Worm (Caenorhabditis elegans) whole organism, L4 larva: Measurements from ENCODE around the gene ttr-17.
A peak's percentile ranks its signal among the peaks of the same experiment; 100 is the strongest.

Experiments
- F10B5.3 ChIP-seq: sonication (generic microtip); optimal IDR thresholded peaks from 2 replicates; lab custom pipeline; 2016; ENCODE audit warnings: mild to moderate bottlenecking, missing genetic modification characterization, missing compliant biosample characterization
- F49E8.2 ChIP-seq: sonication (generic microtip); optimal IDR thresholded peaks from 2 replicates; lab custom pipeline; 2016; ENCODE audit warnings: missing compliant biosample characterization, mild to moderate bottlenecking, missing genetic modification characterization, borderline replicate concordance
- T26A8.4 ChIP-seq: fragments of 200-800 bp; sonication (Bioruptor generic); IDR thresholded peaks from 2 replicates; pipeline ENCODE4 v1.3.6; 2022; ENCODE audit warnings: missing genetic modification characterization, missing compliant biosample characterization
- Y105C5A.15 ChIP-seq: fragments of 200-800 bp; sonication (Bioruptor generic); IDR thresholded peaks from 2 replicates; pipeline ENCODE4 v1.3.6; 2022; ENCODE audit warnings: missing genetic modification characterization, missing compliant biosample characterization
- ama-1 ChIP-seq: fragments of 150-350 bp; optimal IDR thresholded peaks from 2 replicates; lab custom pipeline; 2014; ENCODE audit warnings: inconsistent platforms, mixed read lengths
- arid-1 ChIP-seq: fragments of 200-800 bp; sonication (Bioruptor generic); conservative IDR thresholded peaks from 2 replicates; pipeline ENCODE4 v1.3.6; 2022; ENCODE audit warnings: missing genetic modification reagents, missing genetic modification characterization, missing compliant biosample characterization
- attf-4 ChIP-seq: sonication (generic microtip); optimal IDR thresholded peaks from 3 replicates; lab custom pipeline; 2017; ENCODE audit warnings: missing biosample characterization, missing genetic modification characterization
- ceh-62 ChIP-seq: sonication (generic microtip); optimal IDR thresholded peaks from 2 replicates; lab custom pipeline; 2017; ENCODE audit warnings: missing biosample characterization, missing genetic modification characterization
- ceh-82 ChIP-seq: sonication (generic microtip); optimal IDR thresholded peaks from 2 replicates; lab custom pipeline; 2017; ENCODE audit warnings: missing biosample characterization, missing genetic modification characterization
- cey-2 ChIP-seq: sonication (generic microtip); optimal IDR thresholded peaks from 3 replicates; lab custom pipeline; 2017; ENCODE audit warnings: missing genetic modification characterization, mild to moderate bottlenecking, missing compliant biosample characterization, antibody characterized with exemption, borderline replicate concordance; ENCODE audit not compliant: insufficient read depth
- daf-16 ChIP-seq, 3 experiments: sonication (generic microtip); optimal IDR thresholded peaks; 2 replicates each; lab custom pipeline; 2016 to 2017; ENCODE audit warnings: missing genetic modification characterization in 3 of 3, missing genetic modification reagents in 3 of 3, mild to moderate bottlenecking in 2 of 3, missing compliant biosample characterization in 2 of 3, missing biosample characterization in 1 of 3, moderate library complexity in 1 of 3
- daf-19 ChIP-seq: fragments of 200-800 bp; sonication (Bioruptor generic); conservative IDR thresholded peaks from 2 replicates; pipeline ENCODE4 v1.3.6; 2022; ENCODE audit warnings: missing genetic modification characterization, missing compliant biosample characterization
- daf-8 ChIP-seq: fragments of 200-800 bp; sonication (Bioruptor generic); IDR thresholded peaks from 2 replicates; pipeline ENCODE4 v1.3.6; 2022; ENCODE audit warnings: missing genetic modification characterization, missing compliant biosample characterization
- dmd-6 ChIP-seq: fragments of 200-800 bp; sonication (Bioruptor generic); IDR thresholded peaks from 2 replicates; pipeline ENCODE4 v1.3.6; 2022; ENCODE audit warnings: missing genetic modification reagents, missing genetic modification characterization, missing compliant biosample characterization
- dpl-1 ChIP-seq: fragments of 150-350 bp; optimal IDR thresholded peaks from 2 replicates; lab custom pipeline; 2014; ENCODE audit warnings: missing biosample characterization, missing genetic modification reagents, missing genetic modification characterization
- egl-27 ChIP-seq: sonication (generic microtip); optimal IDR thresholded peaks from 3 replicates; lab custom pipeline; 2017; ENCODE audit warnings: missing biosample characterization, missing genetic modification reagents, missing genetic modification characterization
- hlh-11 ChIP-seq: fragments of 200-800 bp; sonication (Bioruptor generic); optimal IDR thresholded peaks from 2 replicates; lab custom pipeline; 2018; ENCODE audit warnings: mild to moderate bottlenecking, missing genetic modification characterization, missing compliant biosample characterization
- hlh-30 ChIP-seq: sonication (generic microtip); optimal IDR thresholded peaks from 2 replicates; lab custom pipeline; 2017; ENCODE audit warnings: antibody characterized with exemption, mild to moderate bottlenecking, missing genetic modification characterization, missing compliant biosample characterization; ENCODE audit not compliant: insufficient read depth
- hmg-1.1 ChIP-seq: fragments of 200-800 bp; sonication (Bioruptor generic); IDR thresholded peaks from 2 replicates; pipeline ENCODE4 v1.3.6; 2022; ENCODE audit warnings: missing genetic modification reagents, missing genetic modification characterization, missing compliant biosample characterization
- lin-1 ChIP-seq: fragments of 200-800 bp; sonication (Bioruptor generic); IDR thresholded peaks from 2 replicates; pipeline ENCODE4 v1.3.6; 2022; ENCODE audit warnings: missing genetic modification reagents, missing genetic modification characterization, missing compliant biosample characterization
- lin-15B ChIP-seq: fragments of 150-350 bp; sonication (generic microtip); optimal IDR thresholded peaks from 3 replicates; lab custom pipeline; 2014; ENCODE audit warnings: missing biosample characterization, missing genetic modification characterization
- mdl-1 ChIP-seq, 2 experiments: fragments of 150-350 bp in 1 of 2; sonication (generic microtip) in 1 of 2; optimal IDR thresholded peaks; 2 replicates each; lab custom pipeline; 2014 to 2017; ENCODE audit warnings: missing biosample characterization in 2 of 2, missing genetic modification characterization in 2 of 2
- mep-1 ChIP-seq: fragments of 150-350 bp; sonication (generic microtip); optimal IDR thresholded peaks from 3 replicates; lab custom pipeline; 2014; ENCODE audit warnings: missing biosample characterization, missing genetic modification characterization
- mxl-2 ChIP-seq: fragments of 200-800 bp; sonication (Bioruptor generic); conservative IDR thresholded peaks from 2 replicates; pipeline ENCODE4 v1.3.6; 2022; ENCODE audit warnings: missing genetic modification reagents, missing genetic modification characterization, missing compliant biosample characterization
- mxl-3 ChIP-seq: fragments of 200-800 bp; sonication (Bioruptor generic); optimal IDR thresholded peaks from 2 replicates; lab custom pipeline; 2018; ENCODE audit warnings: mild to moderate bottlenecking, missing genetic modification characterization, missing compliant biosample characterization
- nhr-102 ChIP-seq: sonication (generic microtip); optimal IDR thresholded peaks from 2 replicates; lab custom pipeline; 2016; ENCODE audit warnings: mild to moderate bottlenecking, missing genetic modification characterization, moderate library complexity, missing compliant biosample characterization
- nhr-11 ChIP-seq: fragments of 150-350 bp; optimal IDR thresholded peaks from 2 replicates; lab custom pipeline; 2014; ENCODE audit warnings: missing biosample characterization, missing genetic modification characterization
- nhr-25 ChIP-seq: sonication (generic microtip); optimal IDR thresholded peaks from 2 replicates; lab custom pipeline; 2017; ENCODE audit warnings: missing genetic modification characterization, mild to moderate bottlenecking, missing compliant biosample characterization, antibody characterized with exemption, moderate library complexity, borderline replicate concordance; ENCODE audit not compliant: insufficient read depth
- nhr-28 ChIP-seq: fragments of 150-350 bp; optimal IDR thresholded peaks from 2 replicates; lab custom pipeline; 2014; ENCODE audit warnings: missing biosample characterization, missing genetic modification characterization
- nhr-41 ChIP-seq: fragments of 200-800 bp; sonication (Bioruptor generic); IDR thresholded peaks from 2 replicates; pipeline ENCODE4 v1.3.6; 2022; ENCODE audit warnings: missing genetic modification reagents, missing genetic modification characterization, missing compliant biosample characterization
- nhr-48 ChIP-seq: sonication (generic microtip); optimal IDR thresholded peaks from 2 replicates; lab custom pipeline; 2016; ENCODE audit warnings: mild to moderate bottlenecking, missing genetic modification characterization, missing compliant biosample characterization
- nhr-6 ChIP-seq: fragments of 150-350 bp; optimal IDR thresholded peaks from 2 replicates; lab custom pipeline; 2014; ENCODE audit warnings: missing biosample characterization, missing genetic modification characterization
- nhr-77 ChIP-seq: fragments of 150-350 bp; optimal IDR thresholded peaks from 2 replicates; lab custom pipeline; 2014; ENCODE audit warnings: missing biosample characterization, missing genetic modification characterization
- php-3 ChIP-seq: fragments of 200-800 bp; sonication (Bioruptor generic); IDR thresholded peaks from 2 replicates; pipeline ENCODE4 v1.3.6; 2022; ENCODE audit warnings: missing genetic modification reagents, missing genetic modification characterization, missing compliant biosample characterization
- sdz-12 ChIP-seq: fragments of 200-800 bp; sonication (Bioruptor generic); optimal IDR thresholded peaks from 2 replicates; lab custom pipeline; 2018; ENCODE audit warnings: mild to moderate bottlenecking, missing genetic modification characterization, missing compliant biosample characterization
- skn-1 ChIP-seq: fragments of 150-350 bp; optimal IDR thresholded peaks from 2 replicates; lab custom pipeline; 2014; ENCODE audit warnings: missing biosample characterization, missing genetic modification characterization
- snpc-1.2 ChIP-seq: fragments of 200-800 bp; sonication (Bioruptor generic); IDR thresholded peaks from 2 replicates; pipeline ENCODE4 v1.3.6; 2022; ENCODE audit warnings: missing genetic modification reagents, missing genetic modification characterization, missing compliant biosample characterization
- snpc-4 ChIP-seq: fragments of 150-350 bp; optimal IDR thresholded peaks from 2 replicates; lab custom pipeline; 2014; ENCODE audit warnings: missing biosample characterization, missing genetic modification characterization
- tra-1 ChIP-seq: fragments of 200-800 bp; sonication (Bioruptor generic); IDR thresholded peaks from 2 replicates; pipeline ENCODE4 v1.3.6; 2022; ENCODE audit warnings: missing genetic modification reagents, missing genetic modification characterization, missing compliant biosample characterization
- zag-1 ChIP-seq: fragments of 150-350 bp; optimal IDR thresholded peaks from 2 replicates; lab custom pipeline; 2014; ENCODE audit warnings: missing biosample characterization, missing genetic modification characterization
- zfp-3 ChIP-seq: fragments of 200-800 bp; sonication (Bioruptor generic); conservative IDR thresholded peaks from 2 replicates; pipeline ENCODE4 v1.3.6; 2022; ENCODE audit warnings: missing genetic modification reagents, missing genetic modification characterization, missing compliant biosample characterization
- zip-2 ChIP-seq: fragments of 150-350 bp; optimal IDR thresholded peaks from 2 replicates; lab custom pipeline; 2014; ENCODE audit warnings: missing biosample characterization, missing genetic modification characterization
- ztf-11 ChIP-seq: fragments of 150-350 bp; optimal IDR thresholded peaks from 2 replicates; lab custom pipeline; 2014; ENCODE audit warnings: missing biosample characterization, missing genetic modification characterization
- ztf-7 ChIP-seq: fragments of 150-350 bp; optimal IDR thresholded peaks from 2 replicates; lab custom pipeline; 2014; ENCODE audit warnings: missing biosample characterization, missing genetic modification characterization

The ttr-17 gene

ce11 chrIV:11067003-11067402 is at the start of gene ttr-17:
ttr-17 (minus strand) TSS chrIV:11067026.
- TF ChIP-seq daf-16 (GFP tag; optimal IDR thresholded peaks at IDR 0.05; lab: Kevin White, UChicago) (peak in 1 of 2 experiments; percentile 83), daf-16 (tag; optimal IDR thresholded peaks at IDR 0.05; lab: Kevin White, UChicago) (no peak), ama-1 (lab: Kevin White, UChicago) (no peak)

ce11 chrIV:11112641-11113040 is 45.8 kb upstream of the ttr-17 start, which contains the start of gene clc-9:
clc-9 (plus strand) TSS chrIV:11112941.
- TF ChIP-seq zag-1 (tag; lab: Kevin White, UChicago) = no peak
- no peak for TF ChIP-seq T26A8.4 (GFP tag; lab: Robert Waterston, UW)
- no peak for TF ChIP-seq daf-8 (GFP tag; lab: Robert Waterston, UW)
- TF ChIP-seq Y105C5A.15 = no peak
- no peak for TF ChIP-seq arid-1
- no peak for TF ChIP-seq zfp-3 (GFP tag; lab: Robert Waterston, UW)
- TF ChIP-seq hlh-11 (tag; lab: Kevin White, UChicago) = no peak
- no peak for TF ChIP-seq ceh-82 (tag; lab: Kevin White, UChicago)
- no peak for TF ChIP-seq ztf-7 (tag; lab: Kevin White, UChicago)
- no peak for TF ChIP-seq zip-2 (tag; lab: Kevin White, UChicago)
- no peak for TF ChIP-seq F49E8.2 (tag; lab: Kevin White, UChicago)

- TF ChIP-seq hlh-30 (tag; lab: Kevin White, UChicago) (peak; percentile 36), nhr-41 (GFP tag; lab: Robert Waterston, UW) (no peak), mdl-1 (tag; optimal IDR thresholded peaks at IDR 0.05; lab: Kevin White, UChicago) (no peak), nhr-28 (tag; lab: Kevin White, UChicago) (no peak), php-3 (GFP tag; lab: Robert Waterston, UW) (no peak), daf-19 (GFP tag; lab: Robert Waterston, UW) (no peak)
- TF ChIP-seq, all 104 proteins: peak for 1
Measured at ce11 chrIV:11111898-11112297, 45.1 kb upstream of the ttr-17 start.

ce11 chrIV:11110995-11111619 is 44.3 kb upstream of the ttr-17 start, which contains the start of gene rps-5:
rps-5 (minus strand) TSS chrIV:11111045.
- TF ChIP-seq dpl-1 (GFP tag; lab: Kevin White, UChicago) = peak; percentile 82
- no peak for TF ChIP-seq arid-1
- no peak for TF ChIP-seq nhr-48 (tag; lab: Kevin White, UChicago)
- TF ChIP-seq mep-1 = peak; percentile 47
- TF ChIP-seq mxl-2 (GFP tag; lab: Robert Waterston, UW) = no peak
- peak; percentile 32 for TF ChIP-seq hlh-11 (tag; lab: Kevin White, UChicago)
- TF ChIP-seq mxl-3 = no peak
- TF ChIP-seq ztf-7 (tag; lab: Kevin White, UChicago) = no peak
- no peak for TF ChIP-seq lin-1 (GFP tag; lab: Robert Waterston, UW)
- TF ChIP-seq egl-27 (tag; lab: Kevin White, UChicago) = no peak
- TF ChIP-seq lin-15B = no peak
- TF ChIP-seq php-3 (GFP tag; lab: Robert Waterston, UW) = no peak
- peak; percentile 50; the same call in 1 of the 2 replicates for TF ChIP-seq snpc-1.2 (GFP tag; lab: Robert Waterston, UW)
- TF ChIP-seq nhr-102 (tag; lab: Kevin White, UChicago) = no peak
- TF ChIP-seq nhr-6 (tag; lab: Kevin White, UChicago) = peak; percentile 58
- no peak for TF ChIP-seq nhr-77 (tag; lab: Kevin White, UChicago)
- TF ChIP-seq daf-8 (GFP tag; lab: Robert Waterston, UW) = no peak
- no peak for TF ChIP-seq cey-2 (tag; lab: Kevin White, UChicago)
- no peak for TF ChIP-seq ceh-62 (tag; lab: Kevin White, UChicago)
- no peak for TF ChIP-seq nhr-25 (tag; lab: Kevin White, UChicago)
- TF ChIP-seq tra-1 (GFP tag; lab: Robert Waterston, UW) = no peak
- peak; percentile 22 for TF ChIP-seq nhr-11 (tag; lab: Kevin White, UChicago)
- TF ChIP-seq hmg-1.1 (GFP tag; lab: Robert Waterston, UW) = 0 out of 2 replicates have a peak, but pooled peaks have one; percentile 55
- no peak for TF ChIP-seq attf-4 (tag; lab: Kevin White, UChicago)
- no peak for TF ChIP-seq ama-1 (lab: Kevin White, UChicago)
- TF ChIP-seq F10B5.3 (tag; lab: Kevin White, UChicago) = no peak
- TF ChIP-seq ztf-11 (tag; lab: Kevin White, UChicago) = no peak
- TF ChIP-seq snpc-4 (tag; lab: Kevin White, UChicago) = no peak
- TF ChIP-seq skn-1 = no peak
- no peak for TF ChIP-seq dmd-6 (GFP tag; lab: Robert Waterston, UW)
- no peak for TF ChIP-seq zag-1 (tag; lab: Kevin White, UChicago)
- no peak for TF ChIP-seq sdz-12
